Worm (Caenorhabditis elegans): ENCODE results near the gene srt-45.

ce11 chrV:19738117-19738516 is 45.8 kb upstream of the srt-45 start, which contains the start of gene fbxa-131:
- no peak for TF ChIP-seq pha-4 (tag; optimal IDR thresholded peaks at IDR 0.05)
- no peak for TF ChIP-seq elt-3 (tag; optimal IDR thresholded peaks at IDR 0.05)
- TF ChIP-seq unc-62 (GFP tag; optimal IDR thresholded peaks at IDR 0.05) = no peak
- no peak for TF ChIP-seq mep-1 (tag; optimal IDR thresholded peaks at IDR 0.05)
- no peak for TF ChIP-seq ces-1 (GFP tag; optimal IDR thresholded peaks at IDR 0.05)
- no peak for TF ChIP-seq lsy-2 (tag; optimal IDR thresholded peaks at IDR 0.05)
- no peak for TF ChIP-seq lin-13 (tag; optimal IDR thresholded peaks at IDR 0.05)
- no peak for TF ChIP-seq nhr-237 (tag; optimal IDR thresholded peaks at IDR 0.05)
